Fruit fly (Drosophila melanogaster) whole organism, pupa: ENCODE measurements around the gene Him.

Source experiments
- CG14655 ChIP-seq: fragments of 200-800 bp; sonication (Bioruptor generic); optimal IDR thresholded peaks from 3 replicates; lab custom pipeline; 2017; ENCODE audit warnings: mild to moderate bottlenecking, missing biosample characterization, missing genetic modification reagents, missing genetic modification characterization
- CG15710 ChIP-seq: fragments of 200-800 bp; sonication (Bioruptor generic); optimal IDR thresholded peaks from 2 replicates; lab custom pipeline; 2018; ENCODE audit warnings: missing biosample characterization, mild to moderate bottlenecking, missing genetic modification characterization, moderate library complexity
- CG8159 ChIP-seq: fragments of 200-800 bp; sonication (Bioruptor generic); optimal IDR thresholded peaks from 3 replicates; lab custom pipeline; 2018; ENCODE audit warnings: missing biosample characterization, mild to moderate bottlenecking, missing genetic modification characterization, moderate library complexity
- EcR ChIP-seq: fragments of 200-800 bp; sonication (Bioruptor generic); optimal IDR thresholded peaks from 3 replicates; lab custom pipeline; 2019; ENCODE audit warnings: missing biosample characterization, missing genetic modification characterization, mild to moderate bottlenecking, moderate library complexity, missing genetic modification reagents

- TF ChIP-seq CG8159 (tag; lab: Kevin White, UChicago) (no peak), CG15710 (tag; lab: Kevin White, UChicago) (no peak), EcR (GFP tag; lab: Kevin White, UChicago) (no peak), CG14655 (no peak)
These were observed 39.0 kb downstream of the Him start for dm6 chrX:18248267-18248666.
